Fruit fly (Drosophila melanogaster) whole organism, embryonic: ENCODE data around the gene CG15740.
A peak's percentile ranks its signal among the peaks of the same experiment; 100 is the strongest.

Experiments
- ATbp ChIP-seq: fragments of 200-800 bp; sonication (Bioruptor generic); optimal IDR thresholded peaks from 2 replicates; lab custom pipeline; 2017; ENCODE audit warnings: missing biosample characterization, mild to moderate bottlenecking, missing genetic modification characterization, missing genetic modification reagents
- Adf1 ChIP-seq: fragments of 200-800 bp; sonication (Bioruptor generic); IDR thresholded peaks from 2 replicates; pipeline ENCODE4 v1.3.6; 2022; ENCODE audit warnings: missing biosample characterization, missing genetic modification characterization
- Aef1 ChIP-seq: fragments of 200-800 bp; sonication (Bioruptor generic); IDR thresholded peaks from 3 replicates; pipeline ENCODE4 v1.3.6; 2022; ENCODE audit warnings: missing biosample characterization, missing genetic modification characterization
- Atf-2 ChIP-seq: fragments of 200-800 bp; sonication (Bioruptor generic); optimal IDR thresholded peaks from 2 replicates; lab custom pipeline; 2016; ENCODE audit warnings: missing biosample characterization, missing genetic modification characterization
- Awh ChIP-seq: fragments of 200-800 bp; sonication (Bioruptor generic); IDR thresholded peaks from 2 replicates; pipeline ENCODE4, ENCODE4 v1.3.6; 2022; ENCODE audit warnings: missing biosample characterization, missing genetic modification characterization
- Bteb2 ChIP-seq: fragments of 200-800 bp; sonication (Bioruptor generic); optimal IDR thresholded peaks from 2 replicates; lab custom pipeline; 2016; ENCODE audit warnings: missing biosample characterization, missing genetic modification characterization
- CG11504 ChIP-seq: fragments of 200-800 bp; sonication (Bioruptor generic); optimal IDR thresholded peaks from 3 replicates; lab custom pipeline; 2019; ENCODE audit warnings: missing biosample characterization, mild to moderate bottlenecking, missing genetic modification characterization, moderate library complexity
- CG14860 ChIP-seq: fragments of 200-800 bp; sonication (Bioruptor generic); IDR thresholded peaks from 3 replicates; pipeline ENCODE4 v1.3.6; 2022; ENCODE audit warnings: missing biosample characterization, missing genetic modification characterization; ENCODE audit not compliant: partially characterized antibody
- CG14965 ChIP-seq: fragments of 200-800 bp; sonication (Bioruptor generic); optimal IDR thresholded peaks from 2 replicates; lab custom pipeline; 2016; ENCODE audit warnings: missing biosample characterization, missing genetic modification characterization, borderline replicate concordance
- CG15073 ChIP-seq: fragments of 200-800 bp; sonication (Bioruptor generic); optimal IDR thresholded peaks from 2 replicates; lab custom pipeline; 2016; ENCODE audit warnings: missing biosample characterization, missing genetic modification characterization
- CG15269 ChIP-seq: fragments of 200-800 bp; sonication (Bioruptor generic); optimal IDR thresholded peaks from 2 replicates; lab custom pipeline; 2018; ENCODE audit warnings: missing biosample characterization, mild to moderate bottlenecking, missing genetic modification characterization, moderate library complexity
- CG15479 ChIP-seq: fragments of 200-800 bp; sonication (Bioruptor generic); optimal IDR thresholded peaks from 3 replicates; lab custom pipeline; 2019; ENCODE audit warnings: missing biosample characterization, mild to moderate bottlenecking, missing genetic modification characterization, moderate library complexity
- CG17385 ChIP-seq: fragments of 200-800 bp; sonication (Bioruptor generic); optimal IDR thresholded peaks from 3 replicates; lab custom pipeline; 2018; ENCODE audit warnings: missing biosample characterization, mild to moderate bottlenecking, missing genetic modification characterization
- CG5180 ChIP-seq: fragments of 200-800 bp; sonication (Bioruptor generic); optimal IDR thresholded peaks from 3 replicates; lab custom pipeline; 2017; ENCODE audit warnings: missing biosample characterization, missing genetic modification characterization, mild to moderate bottlenecking, moderate library complexity, missing genetic modification reagents
- CG6765 ChIP-seq: fragments of 200-800 bp; sonication (Bioruptor generic); optimal IDR thresholded peaks from 3 replicates; lab custom pipeline; 2017; ENCODE audit warnings: missing biosample characterization, mild to moderate bottlenecking, missing genetic modification characterization
- CG6813 ChIP-seq: fragments of 200-800 bp; sonication (Bioruptor generic); optimal IDR thresholded peaks from 2 replicates; lab custom pipeline; 2017; ENCODE audit warnings: missing biosample characterization, missing genetic modification characterization, mild to moderate bottlenecking, moderate library complexity, missing genetic modification reagents
- CG7963 ChIP-seq: fragments of 200-800 bp; sonication (Bioruptor generic); IDR thresholded peaks from 3 replicates; pipeline ENCODE4 v1.3.6; 2022; ENCODE audit warnings: missing biosample characterization, missing genetic modification characterization; ENCODE audit not compliant: partially characterized antibody
- CG8924 ChIP-seq: fragments of 200-800 bp; optimal IDR thresholded peaks from 3 replicates; lab custom pipeline; 2019; ENCODE audit warnings: missing biosample characterization, mild to moderate bottlenecking, missing genetic modification characterization, moderate library complexity
- CG9727 ChIP-seq: fragments of 200-800 bp; sonication (Bioruptor generic); optimal IDR thresholded peaks from 3 replicates; lab custom pipeline; 2017; ENCODE audit warnings: missing biosample characterization, mild to moderate bottlenecking, missing genetic modification characterization
- CG9932 ChIP-seq: fragments of 200-800 bp; sonication (Bioruptor generic); IDR thresholded peaks from 2 replicates; pipeline ENCODE4 v1.3.6; 2022; ENCODE audit warnings: missing biosample characterization, missing genetic modification characterization
- Dad ChIP-seq: fragments of 200-800 bp; sonication (Bioruptor generic); optimal IDR thresholded peaks from 3 replicates; lab custom pipeline; 2016; ENCODE audit warnings: missing biosample characterization, missing genetic modification characterization
- Ets97D ChIP-seq: fragments of 200-800 bp; sonication (Bioruptor generic); optimal IDR thresholded peaks from 3 replicates; lab custom pipeline; 2016; ENCODE audit warnings: missing biosample characterization, missing genetic modification characterization
- Gug ChIP-seq: fragments of 200-800 bp; sonication (Bioruptor generic); IDR thresholded peaks from 4 replicates; pipeline ENCODE4 v1.3.6; 2022; ENCODE audit warnings: missing biosample characterization, missing genetic modification characterization
- HLHmδ ChIP-seq: fragments of 200-800 bp; sonication (Bioruptor generic); optimal IDR thresholded peaks from 2 replicates; lab custom pipeline; 2018; ENCODE audit warnings: missing biosample characterization, mild to moderate bottlenecking, missing genetic modification characterization, moderate library complexity
- Hr39 ChIP-seq: fragments of >200 bp; optimal IDR thresholded peaks from 2 replicates; lab custom pipeline; 2017
- Med ChIP-seq: fragments of 200-800 bp; sonication (Bioruptor generic); peaks from one replicate; lab custom pipeline; 2016; ENCODE audit warnings: missing biosample characterization, missing genetic modification characterization, mild to moderate bottlenecking, inconsistent platforms, moderate library complexity
- NC2α ChIP-seq: fragments of 200-800 bp; sonication (Bioruptor generic); optimal IDR thresholded peaks from 2 replicates; lab custom pipeline; 2016; ENCODE audit warnings: missing biosample characterization, missing genetic modification characterization
- Ssrp ChIP-seq: fragments of 200-800 bp; sonication (Bioruptor generic); optimal IDR thresholded peaks from 2 replicates; lab custom pipeline; 2018; ENCODE audit warnings: missing biosample characterization, mild to moderate bottlenecking, missing genetic modification characterization, moderate library complexity
- Trl ChIP-seq, 3 experiments: fragments of >200 bp in 2 of 3; fragments of 200-800 bp in 1 of 3; sonication (Bioruptor generic) in 1 of 3; optimal IDR thresholded peaks; 2 replicates in 1 of 3; 3 replicates in 2 of 3; lab custom pipeline; 2016 to 2017; ENCODE audit warnings: missing biosample characterization in 1 of 3, missing genetic modification characterization in 1 of 3
- Xbp1 ChIP-seq: fragments of 200-800 bp; sonication (Bioruptor generic); optimal IDR thresholded peaks from 3 replicates; lab custom pipeline; 2016; ENCODE audit warnings: missing biosample characterization, mild to moderate bottlenecking, missing genetic modification characterization
- amos ChIP-seq: fragments of 200-800 bp; sonication (Bioruptor generic); IDR thresholded peaks from 2 replicates; pipeline ENCODE4 v1.3.6; 2022; ENCODE audit warnings: missing biosample characterization, missing genetic modification characterization; ENCODE audit not compliant: partially characterized antibody
- bcd ChIP-seq: fragments of 200-800 bp; sonication (Bioruptor generic); optimal IDR thresholded peaks from 2 replicates; lab custom pipeline; 2017; ENCODE audit warnings: missing biosample characterization, mild to moderate bottlenecking, missing genetic modification characterization
- cato ChIP-seq: fragments of 200-800 bp; sonication (Bioruptor generic); optimal IDR thresholded peaks from 2 replicates; lab custom pipeline; 2016; ENCODE audit warnings: missing biosample characterization, missing genetic modification characterization, borderline replicate concordance
- dati ChIP-seq: fragments of 200-800 bp; sonication (Bioruptor generic); IDR thresholded peaks from 2 replicates; pipeline ENCODE4 v1.3.6; 2022; ENCODE audit warnings: missing biosample characterization, missing genetic modification characterization
- emc ChIP-seq: fragments of 200-800 bp; sonication (Bioruptor generic); optimal IDR thresholded peaks from 2 replicates; lab custom pipeline; 2016; ENCODE audit warnings: missing biosample characterization, missing genetic modification characterization
- fd64A ChIP-seq: fragments of 200-800 bp; sonication (Bioruptor generic); optimal IDR thresholded peaks from 3 replicates; lab custom pipeline; 2018; ENCODE audit warnings: missing biosample characterization, mild to moderate bottlenecking, missing genetic modification characterization
- gsb-n ChIP-seq: fragments of 200-800 bp; sonication (Bioruptor generic); optimal IDR thresholded peaks from 3 replicates; lab custom pipeline; 2018; ENCODE audit warnings: missing biosample characterization, mild to moderate bottlenecking, missing genetic modification characterization
- jing ChIP-seq: fragments of 200-800 bp; sonication (Bioruptor generic); optimal IDR thresholded peaks from 2 replicates; lab custom pipeline; 2018; ENCODE audit warnings: missing biosample characterization, mild to moderate bottlenecking, missing genetic modification characterization
- lab ChIP-seq: fragments of 200-800 bp; sonication (Bioruptor generic); optimal IDR thresholded peaks from 3 replicates; lab custom pipeline; 2017; ENCODE audit warnings: missing biosample characterization, missing genetic modification characterization, mild to moderate bottlenecking, moderate library complexity, missing genetic modification reagents
- lbe ChIP-seq: fragments of 200-800 bp; sonication (Bioruptor generic); optimal IDR thresholded peaks from 2 replicates; lab custom pipeline; 2016; ENCODE audit warnings: missing biosample characterization, mild to moderate bottlenecking, missing genetic modification characterization
- nerfin-1 ChIP-seq: fragments of 200-800 bp; sonication (Bioruptor generic); optimal IDR thresholded peaks from 3 replicates; lab custom pipeline; 2019; ENCODE audit warnings: missing biosample characterization, mild to moderate bottlenecking, missing genetic modification characterization, moderate library complexity
- pb ChIP-seq: fragments of 200-800 bp; sonication (Bioruptor generic); optimal IDR thresholded peaks from 3 replicates; lab custom pipeline; 2016; ENCODE audit warnings: missing biosample characterization, missing genetic modification characterization
- schlank ChIP-seq: fragments of 200-800 bp; sonication (Bioruptor generic); optimal IDR thresholded peaks from 2 replicates; lab custom pipeline; 2018; ENCODE audit warnings: missing biosample characterization, mild to moderate bottlenecking, missing genetic modification characterization
- slp2 ChIP-seq: fragments of 200-800 bp; sonication (Bioruptor generic); optimal IDR thresholded peaks from 2 replicates; lab custom pipeline; 2016; ENCODE audit warnings: missing biosample characterization, missing genetic modification characterization
- sna ChIP-seq: fragments of 200-800 bp; sonication (Bioruptor generic); IDR thresholded peaks from 2 replicates; pipeline ENCODE4 v1.3.6; 2022; ENCODE audit warnings: missing biosample characterization, missing genetic modification characterization; ENCODE audit not compliant: partially characterized antibody
- stc ChIP-seq: fragments of 200-800 bp; sonication (Bioruptor generic); IDR thresholded peaks from 2 replicates; pipeline ENCODE4 v1.3.6; 2022; ENCODE audit warnings: missing biosample characterization, missing genetic modification characterization
- tin ChIP-seq: fragments of 200-800 bp; sonication (Bioruptor generic); optimal IDR thresholded peaks from 3 replicates; lab custom pipeline; 2016; ENCODE audit warnings: missing biosample characterization, missing genetic modification characterization
- wdn ChIP-seq: fragments of 200-800 bp; sonication (Bioruptor generic); IDR thresholded peaks from 2 replicates; pipeline ENCODE4 v1.3.6; 2022; ENCODE audit warnings: missing biosample characterization, missing genetic modification characterization
- zen2 ChIP-seq: fragments of 200-800 bp; sonication (Bioruptor generic); IDR thresholded peaks from 3 replicates; pipeline ENCODE4 v1.3.6; 2022; ENCODE audit warnings: missing biosample characterization, missing genetic modification characterization; ENCODE audit not compliant: partially characterized antibody

The CG15740 gene

dm6 chrX:11817183-11817972, 28.5 kb downstream of the CG15740 start (continued):
- no peak for TF ChIP-seq fd64A
- no peak for TF ChIP-seq dati
- TF ChIP-seq Adf1 (GFP tag; lab: Robert Waterston, UW): peak; percentile 98
- no peak for TF ChIP-seq zen2 (GFP tag; lab: Robert Waterston, UW)
- TF ChIP-seq Xbp1 (GFP tag; lab: Kevin White, UChicago): no peak
- peak; percentile 79 to 91 for TF ChIP-seq Trl (optimal IDR thresholded peaks at IDR 0.05; lab: Kevin White, UChicago)
- TF ChIP-seq Trl (GFP tag; optimal IDR thresholded peaks at IDR 0.05; lab: Kevin White, UChicago): peak; percentile 56
- TF ChIP-seq CG5180 (GFP tag; lab: Kevin White, UChicago): no peak
- no peak for TF ChIP-seq NC2α
- peak; percentile 81 for TF ChIP-seq Aef1 (GFP tag; lab: Robert Waterston, UW)
- TF ChIP-seq CG11504 (tag; lab: Kevin White, UChicago): peak; percentile 13
- no peak for TF ChIP-seq Gug (GFP tag; lab: Robert Waterston, UW)
- TF ChIP-seq lab: peak; percentile 28
- no peak for TF ChIP-seq Hr39
- no peak for TF ChIP-seq jing (GFP tag; lab: Kevin White, UChicago)
- TF ChIP-seq Med (GFP tag; lab: Kevin White, UChicago): peak; percentile 50
- TF ChIP-seq CG9727 (GFP tag; lab: Kevin White, UChicago): no peak
- TF ChIP-seq cato: no peak
- TF ChIP-seq CG7963 (GFP tag; lab: Robert Waterston, UW): no peak
- no peak for TF ChIP-seq CG15073 (GFP tag; lab: Kevin White, UChicago)
- no peak for TF ChIP-seq gsb-n
- no peak for TF ChIP-seq CG6765 (GFP tag; lab: Kevin White, UChicago)
- TF ChIP-seq nerfin-1 (tag; lab: Kevin White, UChicago): no peak
- 0 out of 2 replicates have a peak, but pooled peaks have one; percentile 9 for TF ChIP-seq stc (GFP tag; lab: Robert Waterston, UW)
- no peak for TF ChIP-seq CG15269 (tag; lab: Kevin White, UChicago)
- TF ChIP-seq CG15479: peak; percentile 40
- no peak for TF ChIP-seq Awh
- TF ChIP-seq Bteb2 (GFP tag; lab: Kevin White, UChicago): no peak
- TF ChIP-seq CG6813 (GFP tag; lab: Kevin White, UChicago): no peak
- TF ChIP-seq CG9932 (GFP tag; lab: Robert Waterston, UW): no peak
- no peak for TF ChIP-seq wdn (GFP tag; lab: Robert Waterston, UW)
- TF ChIP-seq Ssrp (tag; lab: Kevin White, UChicago): no peak
- no peak for TF ChIP-seq sna (GFP tag; lab: Robert Waterston, UW)
- TF ChIP-seq Dad (GFP tag; lab: Kevin White, UChicago): no peak
- TF ChIP-seq Ets97D: no peak
- peak; percentile 30 for TF ChIP-seq CG8924 (tag; lab: Kevin White, UChicago)
- TF ChIP-seq CG14965 (GFP tag; lab: Kevin White, UChicago): no peak
- no peak for TF ChIP-seq tin (GFP tag; lab: Kevin White, UChicago)
- TF ChIP-seq amos: no peak
- TF ChIP-seq CG14860 (GFP tag; lab: Robert Waterston, UW): no peak
- TF ChIP-seq slp2 (GFP tag; lab: Kevin White, UChicago): no peak
- peak; percentile 88 for TF ChIP-seq CG17385 (GFP tag; lab: Kevin White, UChicago)
- no peak for TF ChIP-seq Atf-2 (GFP tag; lab: Kevin White, UChicago)
- TF ChIP-seq ATbp: no peak
- no peak for TF ChIP-seq lbe (GFP tag; lab: Kevin White, UChicago)
- no peak for TF ChIP-seq schlank (tag; lab: Kevin White, UChicago)
- TF ChIP-seq HLHmδ: peak; percentile 36
- no peak for TF ChIP-seq bcd (GFP tag; lab: Kevin White, UChicago)
- TF ChIP-seq emc (GFP tag; lab: Kevin White, UChicago): no peak
- no peak for TF ChIP-seq pb (GFP tag; lab: Kevin White, UChicago)
